Fruit fly (Drosophila melanogaster) whole organism, embryonic: Measurements from ENCODE around the gene CG33795.
A peak's percentile ranks its signal among the peaks of the same experiment; 100 is the strongest.

Source experiments
- Ada2b ChIP-seq: fragments of 200-800 bp; sonication (Bioruptor generic); IDR thresholded peaks from 2 replicates; pipeline ENCODE4 v1.3.6; 2022; ENCODE audit warnings: missing biosample characterization, missing genetic modification characterization
- B-H1 ChIP-seq: fragments of 200-800 bp; sonication (Bioruptor generic); IDR thresholded peaks from 3 replicates; pipeline ENCODE4 v1.3.6; 2022; ENCODE audit warnings: missing biosample characterization, missing genetic modification characterization
- CG10462 ChIP-seq: fragments of 200-800 bp; sonication (Bioruptor generic); optimal IDR thresholded peaks from 2 replicates; lab custom pipeline; 2016; ENCODE audit warnings: missing biosample characterization, missing genetic modification characterization
- CG10654 ChIP-seq: fragments of 200-800 bp; sonication (Bioruptor generic); optimal IDR thresholded peaks from 2 replicates; lab custom pipeline; 2016; ENCODE audit warnings: missing biosample characterization, missing genetic modification characterization
- CG11247 ChIP-seq: fragments of 200-800 bp; sonication (Bioruptor generic); IDR thresholded peaks from 2 replicates; pipeline ENCODE4 v1.3.6; 2022; ENCODE audit warnings: missing biosample characterization, missing genetic modification characterization
- CG13624 ChIP-seq: fragments of 200-800 bp; sonication (Bioruptor generic); optimal IDR thresholded peaks from 2 replicates; lab custom pipeline; 2016; ENCODE audit warnings: missing biosample characterization, missing genetic modification characterization
- CG3065 ChIP-seq: fragments of 200-800 bp; sonication (Bioruptor generic); optimal IDR thresholded peaks from 2 replicates; lab custom pipeline; 2016; ENCODE audit warnings: missing biosample characterization, missing genetic modification characterization
- CG34224 ChIP-seq: fragments of 200-800 bp; sonication (Bioruptor generic); IDR thresholded peaks from 3 replicates; pipeline ENCODE4 v1.3.6; 2022; ENCODE audit warnings: missing biosample characterization, missing genetic modification characterization; ENCODE audit not compliant: partially characterized antibody
- CG3847 ChIP-seq: fragments of 200-800 bp; sonication (Bioruptor generic); IDR thresholded peaks from 2 replicates; pipeline ENCODE4 v1.3.6; 2022; ENCODE audit warnings: missing biosample characterization, missing genetic modification characterization
- CG4404 ChIP-seq: fragments of 200-800 bp; sonication (Bioruptor generic); IDR thresholded peaks from 2 replicates; pipeline ENCODE4 v1.3.6; 2022; ENCODE audit warnings: missing biosample characterization, missing genetic modification characterization
- CG5953 ChIP-seq: fragments of 200-800 bp; sonication (Bioruptor generic); IDR thresholded peaks from 2 replicates; pipeline ENCODE4 v1.3.6; 2022; ENCODE audit warnings: missing biosample characterization, missing genetic modification characterization
- CG6175 ChIP-seq: fragments of 200-800 bp; sonication (Bioruptor generic); IDR thresholded peaks from 3 replicates; pipeline ENCODE4 v1.3.6; 2022; ENCODE audit warnings: missing biosample characterization, missing genetic modification characterization
- CG6683 ChIP-seq: fragments of 200-800 bp; sonication (Bioruptor generic); optimal IDR thresholded peaks from 2 replicates; lab custom pipeline; 2017; ENCODE audit warnings: missing biosample characterization, mild to moderate bottlenecking, missing genetic modification characterization, missing genetic modification reagents
- CG7786 ChIP-seq: fragments of 200-800 bp; sonication (Bioruptor generic); optimal IDR thresholded peaks from 2 replicates; lab custom pipeline; 2016; ENCODE audit warnings: missing biosample characterization, missing genetic modification characterization
- CG8281 ChIP-seq: fragments of 200-800 bp; sonication (Bioruptor generic); optimal IDR thresholded peaks from 2 replicates; lab custom pipeline; 2018; ENCODE audit warnings: missing biosample characterization, mild to moderate bottlenecking, missing genetic modification characterization, moderate library complexity
- CG8388 ChIP-seq: fragments of 200-800 bp; sonication (Bioruptor generic); optimal IDR thresholded peaks from 2 replicates; lab custom pipeline; 2019; ENCODE audit warnings: missing biosample characterization, mild to moderate bottlenecking, missing genetic modification characterization, moderate library complexity
- CG9437 ChIP-seq: fragments of 200-800 bp; sonication (Bioruptor generic); optimal IDR thresholded peaks from 2 replicates; lab custom pipeline; 2018; ENCODE audit warnings: missing biosample characterization, mild to moderate bottlenecking, missing genetic modification characterization
- CG9932 ChIP-seq: fragments of 200-800 bp; sonication (Bioruptor generic); IDR thresholded peaks from 2 replicates; pipeline ENCODE4 v1.3.6; 2022; ENCODE audit warnings: missing biosample characterization, missing genetic modification characterization
- CrebB ChIP-seq: fragments of 200-800 bp; sonication (Bioruptor generic); optimal IDR thresholded peaks from 3 replicates; lab custom pipeline; 2018; ENCODE audit warnings: missing biosample characterization, mild to moderate bottlenecking, missing genetic modification characterization
- Doc3 ChIP-seq: fragments of 200-800 bp; sonication (Bioruptor generic); IDR thresholded peaks from 3 replicates; pipeline ENCODE4 v1.3.6; 2022; ENCODE audit warnings: missing biosample characterization, missing genetic modification characterization; ENCODE audit not compliant: partially characterized antibody
- H15 ChIP-seq: fragments of 200-800 bp; sonication (Bioruptor generic); IDR thresholded peaks from 3 replicates; pipeline ENCODE4 v1.3.6; 2022; ENCODE audit warnings: missing biosample characterization, missing genetic modification characterization
- Hr78 ChIP-seq, 2 experiments: fragments of 200-800 bp in 1 of 2; fragments of >200 bp in 1 of 2; sonication (Bioruptor generic) in 1 of 2; optimal IDR thresholded peaks; 2 replicates each; lab custom pipeline; 2017 to 2019; ENCODE audit warnings: missing biosample characterization in 2 of 2, missing genetic modification characterization in 2 of 2, mild to moderate bottlenecking in 1 of 2, moderate library complexity in 1 of 2
- NC2β ChIP-seq: fragments of 200-800 bp; sonication (Bioruptor generic); optimal IDR thresholded peaks from 2 replicates; lab custom pipeline; 2016; ENCODE audit warnings: missing biosample characterization, missing genetic modification characterization
- Optix ChIP-seq: fragments of 200-800 bp; sonication (Bioruptor generic); IDR thresholded peaks from 3 replicates; pipeline ENCODE4 v1.3.6; 2022; ENCODE audit warnings: missing biosample characterization, missing genetic modification characterization
- Scr ChIP-seq: fragments of 200-800 bp; sonication (Bioruptor generic); IDR thresholded peaks from 2 replicates; pipeline ENCODE4 v1.3.6; 2022; ENCODE audit warnings: missing biosample characterization, missing genetic modification characterization; ENCODE audit not compliant: partially characterized antibody
- Sry-δ ChIP-seq: fragments of 200-800 bp; sonication (Bioruptor generic); optimal IDR thresholded peaks from 2 replicates; lab custom pipeline; 2016; ENCODE audit warnings: missing biosample characterization, missing genetic modification characterization
- Stat92E ChIP-seq, 3 experiments: fragments of >200 bp in 2 of 3; fragments of 200-800 bp in 1 of 3; sonication (Bioruptor generic) in 1 of 3; optimal IDR thresholded peaks; 2 replicates each; lab custom pipeline; 2017 to 2019; ENCODE audit warnings: missing biosample characterization in 3 of 3, missing genetic modification characterization in 3 of 3, mild to moderate bottlenecking in 1 of 3, moderate library complexity in 1 of 3
- YL-1 ChIP-seq: fragments of 200-800 bp; sonication (Bioruptor generic); optimal IDR thresholded peaks from 3 replicates; lab custom pipeline; 2017; ENCODE audit warnings: missing biosample characterization, mild to moderate bottlenecking, missing genetic modification characterization
- abd-A ChIP-seq: fragments of 200-800 bp; sonication (Bioruptor generic); optimal IDR thresholded peaks from 3 replicates; lab custom pipeline; 2019; ENCODE audit warnings: missing biosample characterization, mild to moderate bottlenecking, missing genetic modification characterization, moderate library complexity
- bowl ChIP-seq: fragments of 200-800 bp; sonication (Bioruptor generic); IDR thresholded peaks from 2 replicates; pipeline ENCODE4 v1.3.6; 2022; ENCODE audit warnings: missing biosample characterization, missing genetic modification characterization
- crc ChIP-seq: fragments of 200-800 bp; sonication (Bioruptor generic); optimal IDR thresholded peaks from 2 replicates; lab custom pipeline; 2016; ENCODE audit warnings: missing biosample characterization, missing genetic modification characterization
- disco-r ChIP-seq: fragments of 200-800 bp; sonication (Bioruptor generic); optimal IDR thresholded peaks from 2 replicates; lab custom pipeline; 2016; ENCODE audit warnings: missing biosample characterization, missing genetic modification characterization
- fd102C ChIP-seq: fragments of 200-800 bp; sonication (Bioruptor generic); optimal IDR thresholded peaks from 2 replicates; lab custom pipeline; 2018; ENCODE audit warnings: missing biosample characterization, mild to moderate bottlenecking, missing genetic modification characterization, moderate library complexity
- fd64A ChIP-seq: fragments of 200-800 bp; sonication (Bioruptor generic); optimal IDR thresholded peaks from 3 replicates; lab custom pipeline; 2018; ENCODE audit warnings: missing biosample characterization, mild to moderate bottlenecking, missing genetic modification characterization
- ham ChIP-seq: fragments of 200-800 bp; sonication (Bioruptor generic); IDR thresholded peaks from 2 replicates; pipeline ENCODE4 v1.3.6; 2022; ENCODE audit warnings: missing biosample characterization, missing genetic modification characterization
- hb ChIP-seq: fragments of 200-800 bp; sonication (Bioruptor generic); IDR thresholded peaks from 3 replicates; pipeline ENCODE4 v1.3.6; 2022; ENCODE audit warnings: missing biosample characterization, missing genetic modification characterization; ENCODE audit not compliant: partially characterized antibody
- insv ChIP-seq, 2 experiments: fragments of 200-800 bp; sonication (Bioruptor generic); optimal IDR thresholded peaks; 3 replicates each; lab custom pipeline; 2016 to 2018; ENCODE audit warnings: missing biosample characterization in 2 of 2, missing genetic modification characterization in 2 of 2
- lola ChIP-seq, 3 experiments: fragments of >200 bp in 2 of 3; fragments of 200-800 bp in 1 of 3; sonication (Bioruptor generic) in 1 of 3; optimal IDR thresholded peaks; 2 replicates each; lab custom pipeline; 2017 to 2019; ENCODE audit warnings: missing biosample characterization in 3 of 3, missing genetic modification characterization in 3 of 3, mild to moderate bottlenecking in 1 of 3, moderate library complexity in 1 of 3
- mam ChIP-seq: fragments of 200-800 bp; sonication (Bioruptor generic); optimal IDR thresholded peaks from 3 replicates; lab custom pipeline; 2016; ENCODE audit warnings: missing biosample characterization, missing genetic modification characterization
- mirr ChIP-seq: fragments of 200-800 bp; sonication (Bioruptor generic); optimal IDR thresholded peaks from 3 replicates; lab custom pipeline; 2018; ENCODE audit warnings: missing biosample characterization, mild to moderate bottlenecking, missing genetic modification characterization
- onecut ChIP-seq: fragments of 200-800 bp; sonication (Bioruptor generic); IDR thresholded peaks from 2 replicates; pipeline ENCODE4 v1.3.6; 2022; ENCODE audit warnings: missing biosample characterization, missing genetic modification characterization
- org-1 ChIP-seq: fragments of 200-800 bp; sonication (Bioruptor generic); optimal IDR thresholded peaks from 2 replicates; lab custom pipeline; 2017; ENCODE audit warnings: missing biosample characterization, missing genetic modification characterization
- pita ChIP-seq: fragments of 200-800 bp; sonication (Bioruptor generic); optimal IDR thresholded peaks from 2 replicates; lab custom pipeline; 2017; ENCODE audit warnings: missing biosample characterization, mild to moderate bottlenecking, missing genetic modification characterization
- psq ChIP-seq: fragments of 200-800 bp; sonication (Bioruptor generic); optimal IDR thresholded peaks from 2 replicates; lab custom pipeline; 2017; ENCODE audit warnings: missing biosample characterization, missing genetic modification characterization
- ranshi ChIP-seq: fragments of 200-800 bp; sonication (Bioruptor generic); IDR thresholded peaks from 2 replicates; pipeline ENCODE4 v1.3.6; 2022; ENCODE audit warnings: missing biosample characterization, missing genetic modification characterization
- trem ChIP-seq: fragments of 200-800 bp; optimal IDR thresholded peaks from 3 replicates; lab custom pipeline; 2019; ENCODE audit warnings: missing biosample characterization, mild to moderate bottlenecking, missing genetic modification characterization, moderate library complexity
- tup ChIP-seq: fragments of 200-800 bp; sonication (Bioruptor generic); optimal IDR thresholded peaks from 2 replicates; lab custom pipeline; 2016; ENCODE audit warnings: missing biosample characterization, mild to moderate bottlenecking, missing genetic modification characterization, moderate library complexity
- tx ChIP-seq: fragments of 200-800 bp; sonication (Bioruptor generic); optimal IDR thresholded peaks from 2 replicates; lab custom pipeline; 2016; ENCODE audit warnings: missing biosample characterization, missing genetic modification characterization
- wdn ChIP-seq: fragments of 200-800 bp; sonication (Bioruptor generic); IDR thresholded peaks from 2 replicates; pipeline ENCODE4 v1.3.6; 2022; ENCODE audit warnings: missing biosample characterization, missing genetic modification characterization
- wek ChIP-seq: fragments of 200-800 bp; sonication (Bioruptor generic); optimal IDR thresholded peaks from 3 replicates; lab custom pipeline; 2018; ENCODE audit warnings: missing biosample characterization, mild to moderate bottlenecking, missing genetic modification characterization, moderate library complexity
- zfh1 ChIP-seq: fragments of 200-800 bp; sonication (Bioruptor generic); IDR thresholded peaks from 3 replicates; pipeline ENCODE4 v1.3.6; 2022; ENCODE audit warnings: missing biosample characterization, missing genetic modification characterization

Gene CG33795

dm6 chr3L:16172809-16173276, 1.7 kb upstream of the CG33795 start (continued):
- no peak for TF ChIP-seq disco-r (GFP tag; lab: Kevin White, UChicago)
- no peak for TF ChIP-seq Optix (GFP tag; lab: Robert Waterston, UW)
- TF ChIP-seq CG10462 (GFP tag; lab: Kevin White, UChicago) = no peak
- peak; percentile 1 for TF ChIP-seq CG6683 (GFP tag; lab: Kevin White, UChicago)
- TF ChIP-seq CG3065 (GFP tag; lab: Kevin White, UChicago) = no peak
- no peak for TF ChIP-seq crc (GFP tag; lab: Kevin White, UChicago)
- no peak for TF ChIP-seq pita (GFP tag; lab: Kevin White, UChicago)
- TF ChIP-seq wek (GFP tag; lab: Kevin White, UChicago) = no peak
- TF ChIP-seq tx (GFP tag; lab: Kevin White, UChicago) = no peak
- no peak for TF ChIP-seq CG5953 (GFP tag; lab: Robert Waterston, UW)
- peak; percentile 26 for TF ChIP-seq org-1 (GFP tag; lab: Kevin White, UChicago)
- no peak for TF ChIP-seq Stat92E (GFP tag; optimal IDR thresholded peaks at IDR 0.05; lab: Kevin White, UChicago)
- no peak for TF ChIP-seq bowl (GFP tag; lab: Robert Waterston, UW)
- TF ChIP-seq CG13624 (GFP tag; lab: Kevin White, UChicago) = no peak
- TF ChIP-seq CrebB (tag; lab: Kevin White, UChicago) = no peak
- no peak for TF ChIP-seq NC2β (GFP tag; lab: Kevin White, UChicago)
- no peak for TF ChIP-seq CG7786 (GFP tag; lab: Kevin White, UChicago)
- TF ChIP-seq ranshi (GFP tag; lab: Robert Waterston, UW) = no peak
- TF ChIP-seq Ada2b (GFP tag; lab: Robert Waterston, UW) = no peak
- TF ChIP-seq Doc3 (GFP tag; lab: Robert Waterston, UW) = no peak
- TF ChIP-seq H15 (GFP tag; lab: Robert Waterston, UW) = no peak
- no peak for TF ChIP-seq Sry-δ (GFP tag; lab: Kevin White, UChicago)
- TF ChIP-seq ham (GFP tag; lab: Robert Waterston, UW) = no peak
- TF ChIP-seq insv (GFP tag; optimal IDR thresholded peaks at IDR 0.05; lab: Kevin White, UChicago) = no peak
- TF ChIP-seq fd102C (GFP tag; lab: Kevin White, UChicago) = no peak
- peak; percentile 23 for TF ChIP-seq CG8388 (GFP tag; lab: Kevin White, UChicago)
- no peak for TF ChIP-seq onecut (GFP tag; lab: Robert Waterston, UW)
- no peak for TF ChIP-seq CG4404
- no peak for TF ChIP-seq tup
- TF ChIP-seq CG11247 (GFP tag; lab: Robert Waterston, UW) = no peak
- no peak for TF ChIP-seq psq (GFP tag; lab: Kevin White, UChicago)
- no peak for TF ChIP-seq CG6175
- TF ChIP-seq mirr (GFP tag; lab: Kevin White, UChicago) = no peak
- TF ChIP-seq fd64A (GFP tag; lab: Kevin White, UChicago) = no peak
- no peak for TF ChIP-seq zfh1
- TF ChIP-seq wdn (GFP tag; lab: Robert Waterston, UW) = no peak
- TF ChIP-seq B-H1 (GFP tag; lab: Robert Waterston, UW) = no peak
- no peak for TF ChIP-seq YL-1 (GFP tag; lab: Kevin White, UChicago)
- peak; percentile 43 for TF ChIP-seq CG9437
- no peak for TF ChIP-seq CG3847
- TF ChIP-seq Hr78 (GFP tag; optimal IDR thresholded peaks at IDR 0.05; lab: Kevin White, UChicago) = no peak
- peak in 1 of 3 experiments; percentile 63 for TF ChIP-seq lola (GFP tag; optimal IDR thresholded peaks at IDR 0.05; lab: Kevin White, UChicago)
- TF ChIP-seq abd-A (tag; lab: Kevin White, UChicago) = no peak
- no peak for TF ChIP-seq CG34224 (GFP tag; lab: Robert Waterston, UW)
- TF ChIP-seq CG9932 (GFP tag; lab: Robert Waterston, UW) = no peak
- no peak for TF ChIP-seq Scr (GFP tag; lab: Robert Waterston, UW)
- no peak for TF ChIP-seq CG10654 (GFP tag; lab: Kevin White, UChicago)
- no peak for TF ChIP-seq mam (GFP tag; lab: Kevin White, UChicago)
- TF ChIP-seq trem (tag; lab: Kevin White, UChicago) = peak; percentile 13
- TF ChIP-seq CG8281 (tag; lab: Kevin White, UChicago) = no peak
- no peak for TF ChIP-seq hb (GFP tag; lab: Robert Waterston, UW)
